Fruit fly (Drosophila melanogaster) whole organism: ENCODE data around the gene byn.

Source experiments
- Dll ChIP-seq: fragments of >200 bp; optimal IDR thresholded peaks from 2 replicates; lab custom pipeline; 2017
- pan ChIP-seq: fragments of >200 bp; optimal IDR thresholded peaks from 2 replicates; lab custom pipeline; 2017
- usp ChIP-seq: fragments of >200 bp; optimal IDR thresholded peaks from 2 replicates; lab custom pipeline; 2017; ENCODE audit warnings: missing biosample characterization, missing genetic modification characterization, mixed read lengths

- TF ChIP-seq Dll (lab: Kevin White, UChicago) (no peak), usp (no peak), pan (no peak)
These were observed 9.3 kb upstream of the byn start for dm6 chr3L:11918217-11918616.
